Fruit fly (Drosophila melanogaster): ENCODE results near the gene CG32655.

The CG32655 gene

dm6 chrX:12226561-12226960 lies 9.1 kb downstream of the CG32655 start (continued):
- TF ChIP-seq CG6272 (GFP tag; IDR thresholded peaks at IDR 0.05) (no peak), Max (GFP tag; optimal IDR thresholded peaks at IDR 0.05) (no peak), bcd (GFP tag; optimal IDR thresholded peaks at IDR 0.05) (no peak), Hand (GFP tag; optimal IDR thresholded peaks at IDR 0.05) (no peak), CG2712 (tag; optimal IDR thresholded peaks at IDR 0.05) (no peak), Bdp1 (GFP tag; optimal IDR thresholded peaks at IDR 0.05) (no peak), ci (GFP tag; IDR thresholded peaks at IDR 0.05) (no peak), btn (GFP tag; optimal IDR thresholded peaks at IDR 0.05) (no peak), CG14441 (GFP tag; IDR thresholded peaks at IDR 0.05) (no peak), eve (GFP tag; optimal IDR thresholded peaks at IDR 0.05) (no peak), Dref (GFP tag; IDR thresholded peaks at IDR 0.05) (no peak), CG6254 (GFP tag; optimal IDR thresholded peaks at IDR 0.05) (no peak), cato (GFP tag; optimal IDR thresholded peaks at IDR 0.05; ENCODE audit: borderline replicate concordance) (no peak), CG34224 (GFP tag; IDR thresholded peaks at IDR 0.05; ENCODE audit: partially characterized antibody) (no peak), nerfin-1 (tag; optimal IDR thresholded peaks at IDR 0.05) (no peak), fd102C (GFP tag; optimal IDR thresholded peaks at IDR 0.05) (no peak), CG17829 (tag; optimal IDR thresholded peaks at IDR 0.05) (no peak), CG16779 (GFP tag; IDR thresholded peaks at IDR 0.05) (no peak), CG3726 (GFP tag; IDR thresholded peaks at IDR 0.05) (no peak), fd64A (GFP tag; optimal IDR thresholded peaks at IDR 0.05) (no peak), CG13775 (GFP tag; optimal IDR thresholded peaks at IDR 0.05) (no peak), Rfx (GFP tag; IDR thresholded peaks at IDR 0.05) (no peak), Gsc (GFP tag; IDR thresholded peaks at IDR 0.05) (no peak), slou (GFP tag; optimal IDR thresholded peaks at IDR 0.05) (no peak), prd (optimal IDR thresholded peaks at IDR 0.05) (no peak), prd (GFP tag; IDR thresholded peaks at IDR 0.05) (0 out of 3 replicates have a peak, but pooled peaks have one; percentile 11), CG4854 (GFP tag; optimal IDR thresholded peaks at IDR 0.05) (no peak), CG31441 (GFP tag; IDR thresholded peaks at IDR 0.05) (no peak), Lim3 (GFP tag; IDR thresholded peaks at IDR 0.05) (no peak), dmrt99B (tag; optimal IDR thresholded peaks at IDR 0.05) (no peak), CG1603 (tag; optimal IDR thresholded peaks at IDR 0.05) (peak; percentile 5), Deaf1 (tag; optimal IDR thresholded peaks at IDR 0.05) (no peak), CG3847 (GFP tag; IDR thresholded peaks at IDR 0.05) (no peak), Blimp-1 (GFP tag; optimal IDR thresholded peaks at IDR 0.05) (no peak), Six4 (GFP tag; optimal IDR thresholded peaks at IDR 0.05) (no peak), ttk (GFP tag; IDR thresholded peaks at IDR 0.05) (no peak), D19A (tag; optimal IDR thresholded peaks at IDR 0.05) (no peak), fd96Cb (tag; optimal IDR thresholded peaks at IDR 0.05) (no peak), bsh (GFP tag; optimal IDR thresholded peaks at IDR 0.05) (peak in 1 of 2 experiments; percentile 91), ERR (GFP tag; optimal IDR thresholded peaks at IDR 0.05) (no peak), Xrp1 (GFP tag; IDR thresholded peaks at IDR 0.05) (no peak), lbe (GFP tag; optimal IDR thresholded peaks at IDR 0.05) (peak; percentile 68), dmrt11E (tag; optimal IDR thresholded peaks at IDR 0.05) (no peak), D (optimal IDR thresholded peaks at IDR 0.05) (no peak), D (GFP tag; optimal IDR thresholded peaks at IDR 0.05) (no peak), Dad (GFP tag; optimal IDR thresholded peaks at IDR 0.05) (no peak), CG17612 (GFP tag; IDR thresholded peaks at IDR 0.05) (no peak), CG4360 (GFP tag; IDR thresholded peaks at IDR 0.05) (no peak), CG8924 (tag; optimal IDR thresholded peaks at IDR 0.05) (no peak)

Data from whole organism, embryonic.